In genomic region chr3L:14654737-14655136, dm6 we compare ENCODE assay signal across 1 fruit fly cellular context.
A peak's percentile ranks its signal among the peaks of the same experiment; 100 is the strongest.
TF ChIP-seq lines count a peak whose summit lies in the region.

No protein-coding gene starts in this region.

TF ChIP-seq in whole organism, embryonic, 481 proteins besides CTCF, POLR2A, EP300 and RAD21 (continued from another document):
- no peak for TF ChIP-seq lab (GFP tag; optimal IDR thresholded peaks at IDR 0.05; lab: Kevin White, UChicago)
- no peak for TF ChIP-seq E2f1 (GFP tag; IDR thresholded peaks at IDR 0.05; lab: Robert Waterston, UW)
- no peak for TF ChIP-seq CG15696 (tag; optimal IDR thresholded peaks at IDR 0.05; lab: Kevin White, UChicago)
- no peak for TF ChIP-seq Side (GFP tag; optimal IDR thresholded peaks at IDR 0.05; lab: Kevin White, UChicago)
- no peak for TF ChIP-seq rib (GFP tag; IDR thresholded peaks at IDR 0.05; lab: Robert Waterston, UW)
- TF ChIP-seq CG5953 (GFP tag; IDR thresholded peaks at IDR 0.05; lab: Robert Waterston, UW): no peak
- peak; percentile 30 for TF ChIP-seq sd (tag; optimal IDR thresholded peaks at IDR 0.05; lab: Kevin White, UChicago)
- TF ChIP-seq jumu (GFP tag; optimal IDR thresholded peaks at IDR 0.05; lab: Kevin White, UChicago): no peak
- no peak for TF ChIP-seq otp (GFP tag; IDR thresholded peaks at IDR 0.05; lab: Robert Waterston, UW)
- no peak for TF ChIP-seq Hr51 (GFP tag; optimal IDR thresholded peaks at IDR 0.05; lab: Kevin White, UChicago)
- TF ChIP-seq pb (GFP tag; optimal IDR thresholded peaks at IDR 0.05; lab: Kevin White, UChicago): no peak
- TF ChIP-seq Stat92E (GFP tag; optimal IDR thresholded peaks at IDR 0.05; lab: Kevin White, UChicago): no peak
- TF ChIP-seq CG33557 (GFP tag; optimal IDR thresholded peaks at IDR 0.05; lab: Kevin White, UChicago): no peak
- peak; percentile 19 for TF ChIP-seq gcm (GFP tag; optimal IDR thresholded peaks at IDR 0.05; lab: Kevin White, UChicago)
- TF ChIP-seq CG1647 (GFP tag; optimal IDR thresholded peaks at IDR 0.05; lab: Kevin White, UChicago): no peak
- no peak for TF ChIP-seq onecut (GFP tag; IDR thresholded peaks at IDR 0.05; lab: Robert Waterston, UW)
- TF ChIP-seq CG30431 (GFP tag; optimal IDR thresholded peaks at IDR 0.05; lab: Kevin White, UChicago): no peak
- TF ChIP-seq Atf6 (GFP tag; IDR thresholded peaks at IDR 0.05; lab: Robert Waterston, UW): no peak
- TF ChIP-seq Dek (tag; optimal IDR thresholded peaks at IDR 0.05; lab: Kevin White, UChicago): no peak
- TF ChIP-seq Pdp1 (GFP tag; optimal IDR thresholded peaks at IDR 0.05; lab: Kevin White, UChicago): peak in 1 of 2 experiments; percentile 2
- no peak for TF ChIP-seq pita (GFP tag; optimal IDR thresholded peaks at IDR 0.05; lab: Kevin White, UChicago)
